Worm (Caenorhabditis elegans): Measurements from ENCODE around the gene mlc-5.

- TF ChIP-seq egl-5 (tag; optimal IDR thresholded peaks at IDR 0.05) (peak; percentile 11), ama-1 (optimal IDR thresholded peaks at IDR 0.05) (no peak), snpc-4 (tag; optimal IDR thresholded peaks at IDR 0.05) (no peak), zag-1 (tag; optimal IDR thresholded peaks at IDR 0.05) (no peak), ztf-4 (tag; optimal IDR thresholded peaks at IDR 0.05) (no peak), jun-1 (tag; optimal IDR thresholded peaks at IDR 0.05) (no peak), nhr-43 (tag; optimal IDR thresholded peaks at IDR 0.05; ENCODE audit: poor library complexity, severe bottlenecking) (no peak), elt-3 (tag; optimal IDR thresholded peaks at IDR 0.05) (no peak)
Measured at ce11 chrIII:13635235-13635634, 12.1 kb downstream of the mlc-5 start.

Data from whole organism, L3 larva.